Worm (Caenorhabditis elegans): ENCODE results near the gene F14F7.4.

Gene F14F7.4

ce11 chrIII:13027949-13028348 lies 1.6 kb downstream of the F14F7.4 start:
- TF ChIP-seq ceh-48 (tag; optimal IDR thresholded peaks at IDR 0.05): no peak

ce11 chrIII:13024281-13024680 lies 5.2 kb downstream of the F14F7.4 start, which contains the start of gene cyp-13A12:
Gene cyp-13A12, plus strand, starts transcription at chrIII:13024547.
- TF ChIP-seq tbx-2 (tag; optimal IDR thresholded peaks at IDR 0.05): no peak
- no peak for TF ChIP-seq elt-4 (tag; optimal IDR thresholded peaks at IDR 0.05)
- no peak for TF ChIP-seq gmeb-2 (tag; optimal IDR thresholded peaks at IDR 0.05)
- TF ChIP-seq dve-1 (tag; optimal IDR thresholded peaks at IDR 0.05): no peak
- TF ChIP-seq elt-2 (tag; optimal IDR thresholded peaks at IDR 0.05): no peak
- no peak for TF ChIP-seq ceh-30 (tag; optimal IDR thresholded peaks at IDR 0.05)
- TF ChIP-seq pros-1 (tag; optimal IDR thresholded peaks at IDR 0.05): no peak
- TF ChIP-seq hlh-8 (tag; optimal IDR thresholded peaks at IDR 0.05): no peak
- TF ChIP-seq ceh-6 (GFP tag; optimal IDR thresholded peaks at IDR 0.05): no peak
- TF ChIP-seq ets-4 (tag; optimal IDR thresholded peaks at IDR 0.05): no peak
- TF ChIP-seq lim-6 (tag; optimal IDR thresholded peaks at IDR 0.05): no peak
- no peak for TF ChIP-seq syd-9 (tag; optimal IDR thresholded peaks at IDR 0.05)
- no peak for TF ChIP-seq hlh-15 (tag; optimal IDR thresholded peaks at IDR 0.05)
- no peak for TF ChIP-seq C38D4.7 (GFP tag; optimal IDR thresholded peaks at IDR 0.05)

ce11 chrIII:13020741-13021140 lies 8.8 kb downstream of the F14F7.4 start, which contains the start of gene cyp-13A11:
Gene cyp-13A11, plus strand, starts transcription at chrIII:13021006.
- TF ChIP-seq rnt-1 (tag; optimal IDR thresholded peaks at IDR 0.05) (no peak), pat-9 (tag; optimal IDR thresholded peaks at IDR 0.05) (no peak), sdc-2 (tag; optimal IDR thresholded peaks at IDR 0.05) (no peak), ceh-9 (tag; optimal IDR thresholded peaks at IDR 0.05) (no peak), mec-3 (tag; optimal IDR thresholded peaks at IDR 0.05; ENCODE audit: borderline replicate concordance) (no peak), lin-11 (tag; optimal IDR thresholded peaks at IDR 0.05) (no peak), ztf-16 (tag; optimal IDR thresholded peaks at IDR 0.05) (no peak), hlh-15 (tag; optimal IDR thresholded peaks at IDR 0.05) (no peak), gmeb-2 (tag; optimal IDR thresholded peaks at IDR 0.05) (no peak), unc-3 (GFP tag; conservative IDR thresholded peaks at IDR 0.05) (no peak), unc-3 (tag; optimal IDR thresholded peaks at IDR 0.05) (no peak), syd-9 (tag; optimal IDR thresholded peaks at IDR 0.05) (no peak), pag-3 (tag; optimal IDR thresholded peaks at IDR 0.05; ENCODE audit: borderline replicate concordance) (no peak), ceh-48 (tag; optimal IDR thresholded peaks at IDR 0.05) (no peak), ceh-6 (GFP tag; optimal IDR thresholded peaks at IDR 0.05) (no peak), pros-1 (tag; optimal IDR thresholded peaks at IDR 0.05) (no peak), ets-4 (tag; optimal IDR thresholded peaks at IDR 0.05) (no peak), tbx-7 (tag; optimal IDR thresholded peaks at IDR 0.05) (no peak), K09A11.1 (tag; optimal IDR thresholded peaks at IDR 0.05; ENCODE audit: insufficient read depth) (no peak), unc-86 (tag; optimal IDR thresholded peaks at IDR 0.05) (no peak)

- TF ChIP-seq ceh-34 (tag; optimal IDR thresholded peaks at IDR 0.05) (no peak), sdc-2 (tag; optimal IDR thresholded peaks at IDR 0.05) (peak; percentile 36), hlh-6 (tag; optimal IDR thresholded peaks at IDR 0.05) (peak; percentile 8)
Measured at ce11 chrIII:13019547-13020098, 9.9 kb downstream of the F14F7.4 start.

- TF ChIP-seq rnt-1 (tag; optimal IDR thresholded peaks at IDR 0.05) (no peak), pax-1 (tag; optimal IDR thresholded peaks at IDR 0.05) (no peak), npax-4 (tag; optimal IDR thresholded peaks at IDR 0.05) (no peak), unc-3 (GFP tag; conservative IDR thresholded peaks at IDR 0.05) (no peak), unc-3 (tag; optimal IDR thresholded peaks at IDR 0.05) (no peak)
Measured at ce11 chrIII:13018619-13019018, 10.9 kb downstream of the F14F7.4 start, which contains the start of gene col-98. Gene col-98, plus strand, starts transcription at chrIII:13019008.

All from whole organism, late embryonic.